Worm (Caenorhabditis elegans): ENCODE data around the gene cdc-25.2.
"Not testable (repeated sequence)": the region's sequence is repeated elsewhere in the genome, so short reads cannot be mapped to it uniquely, and the experiment has no call there.

DNA sequence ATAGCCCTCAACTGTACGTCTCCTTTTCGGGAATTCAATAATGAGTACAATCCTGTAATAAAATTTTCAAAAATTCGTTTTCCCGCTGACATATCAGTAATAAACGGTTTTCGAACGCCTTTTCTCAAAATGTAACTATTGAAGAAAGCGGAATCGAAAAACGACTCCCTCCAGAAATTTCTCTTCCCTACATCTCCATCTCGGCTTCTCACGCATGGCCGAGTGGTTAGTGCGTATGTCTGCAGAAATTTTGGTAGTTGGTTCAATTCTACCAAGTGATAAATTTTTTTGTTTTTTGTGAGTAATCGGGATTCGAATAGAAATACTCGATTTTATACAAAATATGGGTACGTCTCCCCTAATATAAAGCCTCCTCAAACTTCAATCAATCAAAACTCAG lies 5.7 kb upstream of the cdc-25.2 start:
- TF ChIP-seq Y53G8AR.9 (GFP tag; conservative IDR thresholded peaks at IDR 0.05); C06A6.2 (GFP tag; conservative IDR thresholded peaks at IDR 0.05); madf-10 (tag; optimal IDR thresholded peaks at IDR 0.05); ama-1 (optimal IDR thresholded peaks at IDR 0.05); ama-1 (GFP tag; optimal IDR thresholded peaks at IDR 0.05); D2030.7 (GFP tag; IDR thresholded peaks at IDR 0.05); hlh-26 (GFP tag; conservative IDR thresholded peaks at IDR 0.05); him-1 (tag; optimal IDR thresholded peaks at IDR 0.05); unc-62 (GFP tag; optimal IDR thresholded peaks at IDR 0.05); lin-40 (tag; optimal IDR thresholded peaks at IDR 0.05); T07F8.4 (tag; optimal IDR thresholded peaks at IDR 0.05); fkh-3 (tag; optimal IDR thresholded peaks at IDR 0.05); snpc-4 (GFP tag; optimal IDR thresholded peaks at IDR 0.05); snpc-4 (tag; optimal IDR thresholded peaks at IDR 0.05): not testable (repeated sequence)
